Fruit fly (Drosophila melanogaster): ENCODE results near the gene FER.

FER gene

dm6 chr3R:9340425-9341188 is 53.7 kb downstream of the FER start (continued):
- TF ChIP-seq CG10209 (GFP tag; optimal IDR thresholded peaks at IDR 0.05) (peak; percentile 93), abd-A (tag; optimal IDR thresholded peaks at IDR 0.05) (no peak), CG6683 (GFP tag; optimal IDR thresholded peaks at IDR 0.05) (peak; percentile 79), CG13775 (GFP tag; optimal IDR thresholded peaks at IDR 0.05) (peak; percentile 94), lov (optimal IDR thresholded peaks at IDR 0.05) (no peak), lov (GFP tag; IDR thresholded peaks at IDR 0.05) (peak; percentile 76; the same call in 2 of the 3 replicates), CG1603 (tag; optimal IDR thresholded peaks at IDR 0.05) (peak; percentile 71), zen2 (GFP tag; IDR thresholded peaks at IDR 0.05; ENCODE audit: partially characterized antibody) (no peak), aop (GFP tag; IDR thresholded peaks at IDR 0.05) (no peak), vnd (GFP tag; IDR thresholded peaks at IDR 0.05; ENCODE audit: partially characterized antibody) (no peak), peb (GFP tag; IDR thresholded peaks at IDR 0.05) (peak; percentile 65; the same call in 1 of the 2 replicates), CG2889 (GFP tag; IDR thresholded peaks at IDR 0.05) (peak; percentile 71), CoRest (tag; optimal IDR thresholded peaks at IDR 0.05) (peak; percentile 96), ci (GFP tag; IDR thresholded peaks at IDR 0.05) (peak; percentile 79; the same call in 2 of the 3 replicates), CG12744 (GFP tag; optimal IDR thresholded peaks at IDR 0.05) (no peak), CG7928 (GFP tag; optimal IDR thresholded peaks at IDR 0.05) (peak; percentile 59), lbe (GFP tag; optimal IDR thresholded peaks at IDR 0.05) (peak; percentile 41), Elba2 (GFP tag; optimal IDR thresholded peaks at IDR 0.05) (no peak), CG16813 (GFP tag; IDR thresholded peaks at IDR 0.05; ENCODE audit: partially characterized antibody) (no peak), CG17385 (GFP tag; optimal IDR thresholded peaks at IDR 0.05) (peak; percentile 89), Max (GFP tag; optimal IDR thresholded peaks at IDR 0.05) (peak; percentile 83), cas (GFP tag; IDR thresholded peaks at IDR 0.05) (peak; percentile 56), ash1 (GFP tag; optimal IDR thresholded peaks at IDR 0.05) (peak; percentile 12), pita (GFP tag; optimal IDR thresholded peaks at IDR 0.05) (no peak), al (GFP tag; IDR thresholded peaks at IDR 0.05) (peak; percentile 83), H2.0 (GFP tag; IDR thresholded peaks at IDR 0.05) (peak; percentile 76), nom (GFP tag; optimal IDR thresholded peaks at IDR 0.05) (peak; percentile 49), CG3065 (GFP tag; optimal IDR thresholded peaks at IDR 0.05) (peak; percentile 71), CG42726 (GFP tag; IDR thresholded peaks at IDR 0.05; ENCODE audit: partially characterized antibody) (no peak), Ravus (GFP tag; IDR thresholded peaks at IDR 0.05) (peak; percentile 49), cwo (GFP tag; optimal IDR thresholded peaks at IDR 0.05) (peak; percentile 87), CG6813 (GFP tag; optimal IDR thresholded peaks at IDR 0.05) (peak; percentile 77), CG17829 (tag; optimal IDR thresholded peaks at IDR 0.05) (peak; percentile 93), Mrtf (GFP tag; IDR thresholded peaks at IDR 0.05) (peak; percentile 72; the same call in 2 of the 3 replicates), Sin3A (optimal IDR thresholded peaks at IDR 0.05) (no peak), tna (GFP tag; IDR thresholded peaks at IDR 0.05; ENCODE audit: partially characterized antibody) (no peak), disco-r (GFP tag; optimal IDR thresholded peaks at IDR 0.05) (peak; percentile 19), CG10267 (tag; optimal IDR thresholded peaks at IDR 0.05) (peak; percentile 89), gro (GFP tag; optimal IDR thresholded peaks at IDR 0.05) (peak; percentile 38), schlank (tag; optimal IDR thresholded peaks at IDR 0.05) (peak; percentile 80), Oaz (GFP tag; IDR thresholded peaks at IDR 0.05) (peak; percentile 68), otp (GFP tag; IDR thresholded peaks at IDR 0.05) (no peak), insv (GFP tag; optimal IDR thresholded peaks at IDR 0.05) (peak in 1 of 2 experiments; percentile 65), croc (GFP tag; conservative IDR thresholded peaks at IDR 0.05) (peak; percentile 60), CG10366 (GFP tag; IDR thresholded peaks at IDR 0.05) (peak; percentile 68), amos (GFP tag; IDR thresholded peaks at IDR 0.05; ENCODE audit: partially characterized antibody) (no peak), ara (GFP tag; IDR thresholded peaks at IDR 0.05) (peak; percentile 40; the same call in 1 of the 2 replicates), exex (tag; optimal IDR thresholded peaks at IDR 0.05) (peak; percentile 65), bab2 (GFP tag; optimal IDR thresholded peaks at IDR 0.05) (peak; percentile 49)

Data from whole organism, embryonic.